Fruit fly (Drosophila melanogaster) whole organism, embryonic: ENCODE measurements around the gene CG12224.

ENCODE experiments used
- B-H2 ChIP-seq: fragments of 200-800 bp; sonication (Bioruptor generic); optimal IDR thresholded peaks from 2 replicates; lab custom pipeline; 2018; ENCODE audit warnings: missing biosample characterization, mild to moderate bottlenecking, missing genetic modification characterization
- CG10267 ChIP-seq: fragments of 200-800 bp; sonication (Bioruptor generic); optimal IDR thresholded peaks from 2 replicates; lab custom pipeline; 2018; ENCODE audit warnings: missing biosample characterization, mild to moderate bottlenecking, missing genetic modification characterization, moderate library complexity
- CG10565 ChIP-seq: fragments of 200-800 bp; sonication (Bioruptor generic); optimal IDR thresholded peaks from 3 replicates; lab custom pipeline; 2016; ENCODE audit warnings: missing biosample characterization, mild to moderate bottlenecking, missing genetic modification characterization
- CG10654 ChIP-seq: fragments of 200-800 bp; sonication (Bioruptor generic); optimal IDR thresholded peaks from 2 replicates; lab custom pipeline; 2016; ENCODE audit warnings: missing biosample characterization, missing genetic modification characterization
- CG10959 ChIP-seq: fragments of 200-800 bp; sonication (Bioruptor generic); IDR thresholded peaks from 2 replicates; pipeline ENCODE4 v1.3.6; 2022; ENCODE audit warnings: missing biosample characterization, missing genetic modification characterization
- CG11085 ChIP-seq: fragments of 200-800 bp; sonication (Bioruptor generic); IDR thresholded peaks from 2 replicates; pipeline ENCODE4 v1.3.6; 2022; ENCODE audit warnings: missing biosample characterization, missing genetic modification characterization
- CG11093 ChIP-seq: fragments of 200-800 bp; sonication (Bioruptor generic); IDR thresholded peaks from 3 replicates; pipeline ENCODE4 v1.3.6; 2022; ENCODE audit warnings: missing biosample characterization, missing genetic modification characterization
- CG12104 ChIP-seq: fragments of 200-800 bp; sonication (Bioruptor generic); optimal IDR thresholded peaks from 3 replicates; lab custom pipeline; 2016; ENCODE audit warnings: missing biosample characterization, missing genetic modification characterization
- CG12155 ChIP-seq: fragments of 200-800 bp; sonication (Bioruptor generic); optimal IDR thresholded peaks from 3 replicates; lab custom pipeline; 2016; ENCODE audit warnings: missing biosample characterization, missing genetic modification characterization
- CG1233 ChIP-seq: fragments of 200-800 bp; sonication (Bioruptor generic); optimal IDR thresholded peaks from 4 replicates; lab custom pipeline; 2018; ENCODE audit warnings: missing biosample characterization, mild to moderate bottlenecking, missing genetic modification characterization
- CG17361 ChIP-seq: fragments of 200-800 bp; sonication (Bioruptor generic); IDR thresholded peaks from 3 replicates; pipeline ENCODE4 v1.3.6; 2022; ENCODE audit warnings: missing biosample characterization, missing genetic modification characterization
- CG17568 ChIP-seq: fragments of 200-800 bp; sonication (Bioruptor generic); optimal IDR thresholded peaks from 2 replicates; lab custom pipeline; 2018; ENCODE audit warnings: missing biosample characterization, mild to moderate bottlenecking, missing genetic modification characterization, moderate library complexity
- CG17802 ChIP-seq: fragments of 200-800 bp; sonication (Bioruptor generic); optimal IDR thresholded peaks from 2 replicates; lab custom pipeline; 2018; ENCODE audit warnings: missing biosample characterization, mild to moderate bottlenecking, missing genetic modification characterization, moderate library complexity
- CG3407 ChIP-seq: fragments of 200-800 bp; sonication (Bioruptor generic); optimal IDR thresholded peaks from 2 replicates; lab custom pipeline; 2018; ENCODE audit warnings: missing biosample characterization, mild to moderate bottlenecking, missing genetic modification characterization
- CG34224 ChIP-seq: fragments of 200-800 bp; sonication (Bioruptor generic); IDR thresholded peaks from 3 replicates; pipeline ENCODE4 v1.3.6; 2022; ENCODE audit warnings: missing biosample characterization, missing genetic modification characterization; ENCODE audit not compliant: partially characterized antibody
- CG34376 ChIP-seq: fragments of 200-800 bp; sonication (Bioruptor generic); optimal IDR thresholded peaks from 2 replicates; lab custom pipeline; 2018; ENCODE audit warnings: missing biosample characterization, mild to moderate bottlenecking, missing genetic modification characterization
- CG3995 ChIP-seq: fragments of 200-800 bp; sonication (Bioruptor generic); optimal IDR thresholded peaks from 3 replicates; lab custom pipeline; 2016; ENCODE audit warnings: missing biosample characterization, missing genetic modification characterization
- CG4282 ChIP-seq: fragments of 200-800 bp; sonication (Bioruptor generic); optimal IDR thresholded peaks from 2 replicates; lab custom pipeline; 2016; ENCODE audit warnings: missing biosample characterization, missing genetic modification characterization
- CG4404 ChIP-seq: fragments of 200-800 bp; sonication (Bioruptor generic); IDR thresholded peaks from 2 replicates; pipeline ENCODE4 v1.3.6; 2022; ENCODE audit warnings: missing biosample characterization, missing genetic modification characterization
- CG6254 ChIP-seq: fragments of 200-800 bp; sonication (Bioruptor generic); optimal IDR thresholded peaks from 3 replicates; lab custom pipeline; 2017; ENCODE audit warnings: mild to moderate bottlenecking, missing biosample characterization, missing genetic modification reagents, missing genetic modification characterization
- CG6683 ChIP-seq: fragments of 200-800 bp; sonication (Bioruptor generic); optimal IDR thresholded peaks from 2 replicates; lab custom pipeline; 2017; ENCODE audit warnings: missing biosample characterization, mild to moderate bottlenecking, missing genetic modification characterization, missing genetic modification reagents
- CG7556 ChIP-seq: fragments of 200-800 bp; sonication (Bioruptor generic); optimal IDR thresholded peaks from 2 replicates; lab custom pipeline; 2017; ENCODE audit warnings: missing biosample characterization, mild to moderate bottlenecking, missing genetic modification characterization
- D19A ChIP-seq: fragments of 200-800 bp; optimal IDR thresholded peaks from 3 replicates; lab custom pipeline; 2019; ENCODE audit warnings: missing biosample characterization, mild to moderate bottlenecking, missing genetic modification characterization, moderate library complexity
- Dad ChIP-seq: fragments of 200-800 bp; sonication (Bioruptor generic); optimal IDR thresholded peaks from 3 replicates; lab custom pipeline; 2016; ENCODE audit warnings: missing biosample characterization, missing genetic modification characterization
- Elba2 ChIP-seq: fragments of 200-800 bp; sonication (Bioruptor generic); optimal IDR thresholded peaks from 3 replicates; lab custom pipeline; 2016; ENCODE audit warnings: missing biosample characterization, missing genetic modification characterization
- H2.0 ChIP-seq: fragments of 200-800 bp; sonication (Bioruptor generic); IDR thresholded peaks from 2 replicates; pipeline ENCODE4 v1.3.6; 2022; ENCODE audit warnings: missing biosample characterization, missing genetic modification characterization
- Oli ChIP-seq: fragments of 200-800 bp; sonication (Bioruptor generic); optimal IDR thresholded peaks from 2 replicates; lab custom pipeline; 2018; ENCODE audit warnings: missing biosample characterization, mild to moderate bottlenecking, missing genetic modification characterization, moderate library complexity
- Rx ChIP-seq: fragments of 200-800 bp; sonication (Bioruptor generic); IDR thresholded peaks from 2 replicates; pipeline ENCODE4 v1.3.6; 2022; ENCODE audit warnings: missing biosample characterization, missing genetic modification characterization
- Sox100B ChIP-seq: fragments of 200-800 bp; sonication (Bioruptor generic); optimal IDR thresholded peaks from 3 replicates; lab custom pipeline; 2018; ENCODE audit warnings: missing biosample characterization, mild to moderate bottlenecking, missing genetic modification characterization
- Trl ChIP-seq, 3 experiments: fragments of >200 bp in 2 of 3; fragments of 200-800 bp in 1 of 3; sonication (Bioruptor generic) in 1 of 3; optimal IDR thresholded peaks; 2 replicates in 1 of 3; 3 replicates in 2 of 3; lab custom pipeline; 2016 to 2017; ENCODE audit warnings: missing biosample characterization in 1 of 3, missing genetic modification characterization in 1 of 3
- ab ChIP-seq: fragments of 200-800 bp; sonication (Bioruptor generic); optimal IDR thresholded peaks from 2 replicates; lab custom pipeline; 2016; ENCODE audit warnings: missing biosample characterization, missing genetic modification characterization
- amos ChIP-seq: fragments of 200-800 bp; sonication (Bioruptor generic); IDR thresholded peaks from 2 replicates; pipeline ENCODE4 v1.3.6; 2022; ENCODE audit warnings: missing biosample characterization, missing genetic modification characterization; ENCODE audit not compliant: partially characterized antibody
- aop ChIP-seq: fragments of 200-800 bp; sonication (Bioruptor generic); IDR thresholded peaks from 2 replicates; pipeline ENCODE4 v1.3.6; 2022; ENCODE audit warnings: missing biosample characterization, missing genetic modification characterization
- bsh ChIP-seq, 2 experiments: fragments of 200-800 bp; sonication (Bioruptor generic); optimal IDR thresholded peaks; 2 replicates each; lab custom pipeline; 2017 to 2018; ENCODE audit warnings: mild to moderate bottlenecking in 2 of 2, missing biosample characterization in 2 of 2, missing genetic modification characterization in 2 of 2, moderate library complexity in 1 of 2
- chm ChIP-seq: fragments of 200-800 bp; sonication (Bioruptor generic); IDR thresholded peaks from 2 replicates; pipeline ENCODE4 v1.3.6; 2022; ENCODE audit warnings: missing biosample characterization, missing genetic modification characterization
- dimm ChIP-seq: fragments of 200-800 bp; sonication (Bioruptor generic); IDR thresholded peaks from 2 replicates; pipeline ENCODE4 v1.3.6; 2022; ENCODE audit warnings: missing biosample characterization, missing genetic modification characterization
- insv ChIP-seq, 2 experiments: fragments of 200-800 bp; sonication (Bioruptor generic); optimal IDR thresholded peaks; 3 replicates each; lab custom pipeline; 2016 to 2018; ENCODE audit warnings: missing biosample characterization in 2 of 2, missing genetic modification characterization in 2 of 2
- kay ChIP-seq: fragments of 200-800 bp; sonication (Bioruptor generic); optimal IDR thresholded peaks from 2 replicates; lab custom pipeline; 2016; ENCODE audit warnings: missing biosample characterization, missing genetic modification characterization
- lbe ChIP-seq: fragments of 200-800 bp; sonication (Bioruptor generic); optimal IDR thresholded peaks from 2 replicates; lab custom pipeline; 2016; ENCODE audit warnings: missing biosample characterization, mild to moderate bottlenecking, missing genetic modification characterization
- mirr ChIP-seq: fragments of 200-800 bp; sonication (Bioruptor generic); optimal IDR thresholded peaks from 3 replicates; lab custom pipeline; 2018; ENCODE audit warnings: missing biosample characterization, mild to moderate bottlenecking, missing genetic modification characterization
- psq ChIP-seq: fragments of 200-800 bp; sonication (Bioruptor generic); optimal IDR thresholded peaks from 2 replicates; lab custom pipeline; 2017; ENCODE audit warnings: missing biosample characterization, missing genetic modification characterization
- rib ChIP-seq: fragments of 200-800 bp; sonication (Bioruptor generic); IDR thresholded peaks from 2 replicates; pipeline ENCODE4 v1.3.6; 2022; ENCODE audit warnings: missing biosample characterization, missing genetic modification characterization
- scrt ChIP-seq: fragments of 200-800 bp; sonication (Bioruptor generic); optimal IDR thresholded peaks from 2 replicates; lab custom pipeline; 2018; ENCODE audit warnings: missing biosample characterization, mild to moderate bottlenecking, missing genetic modification characterization, moderate library complexity
- sens ChIP-seq: fragments of 200-800 bp; sonication (Bioruptor generic); peaks from one replicate; lab custom pipeline; 2016; ENCODE audit warnings: missing biosample characterization, missing genetic modification characterization
- slbo ChIP-seq: fragments of 200-800 bp; sonication (Bioruptor generic); IDR thresholded peaks from 2 replicates; pipeline ENCODE4 v1.3.6; 2022; ENCODE audit warnings: missing biosample characterization, missing genetic modification characterization
- slou ChIP-seq: fragments of 200-800 bp; sonication (Bioruptor generic); optimal IDR thresholded peaks from 3 replicates; lab custom pipeline; 2016; ENCODE audit warnings: missing biosample characterization, missing genetic modification characterization
- tap ChIP-seq: fragments of 200-800 bp; optimal IDR thresholded peaks from 3 replicates; lab custom pipeline; 2019; ENCODE audit warnings: missing biosample characterization, mild to moderate bottlenecking, missing genetic modification characterization, moderate library complexity
- tup ChIP-seq: fragments of 200-800 bp; sonication (Bioruptor generic); optimal IDR thresholded peaks from 2 replicates; lab custom pipeline; 2016; ENCODE audit warnings: missing biosample characterization, mild to moderate bottlenecking, missing genetic modification characterization, moderate library complexity
- twi ChIP-seq: fragments of 200-800 bp; optimal IDR thresholded peaks from 2 replicates; lab custom pipeline; 2019; ENCODE audit warnings: missing biosample characterization, mild to moderate bottlenecking, missing genetic modification characterization, moderate library complexity
- zfh1 ChIP-seq: fragments of 200-800 bp; sonication (Bioruptor generic); IDR thresholded peaks from 3 replicates; pipeline ENCODE4 v1.3.6; 2022; ENCODE audit warnings: missing biosample characterization, missing genetic modification characterization

The CG12224 gene

DNA sequence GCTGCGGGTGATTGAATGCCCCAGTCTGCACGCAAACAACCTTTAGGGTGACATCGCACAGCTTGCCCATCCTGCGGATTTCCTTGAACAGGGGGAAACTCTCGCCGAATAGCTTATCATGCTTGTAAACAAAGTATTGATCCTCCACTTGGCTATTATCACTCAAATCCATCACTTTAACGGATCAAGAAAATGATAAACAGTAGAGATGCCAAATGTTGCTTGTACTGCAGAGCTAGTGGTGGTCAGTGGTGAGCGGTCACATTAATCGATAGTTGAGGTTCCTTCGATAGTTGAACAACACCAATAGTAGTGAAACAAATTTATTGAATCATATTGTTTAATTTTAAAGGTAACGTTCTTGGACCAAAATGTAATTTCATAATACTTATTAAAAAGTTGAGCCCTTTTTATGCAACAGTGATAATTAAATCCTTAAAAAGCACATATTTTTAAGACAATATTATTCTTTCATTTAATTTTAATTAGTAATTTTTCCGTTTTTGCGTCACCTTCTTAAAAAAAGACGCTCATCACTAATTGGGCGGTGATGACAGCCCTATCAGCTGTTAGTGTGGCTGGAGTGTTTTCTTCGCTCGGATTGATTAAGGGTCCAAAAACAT lies 28.5 kb upstream of the CG12224 start, which contains the start of the genes KLHL18 and GCC185 (continued):
- TF ChIP-seq psq (peak; percentile 49), CG12104 (GFP tag; lab: Kevin White, UChicago) (peak; percentile 76), slou (GFP tag; lab: Kevin White, UChicago) (peak; percentile 65), CG11093 (GFP tag; lab: Robert Waterston, UW) (peak; percentile 66; the same call in 2 of the 3 replicates), sens (GFP tag; lab: Kevin White, UChicago) (peak; percentile 96), CG17568 (GFP tag; lab: Kevin White, UChicago) (no peak), slbo (peak; percentile 89), lbe (no peak), Dad (GFP tag; lab: Kevin White, UChicago) (no peak), CG6254 (GFP tag; lab: Kevin White, UChicago) (peak; percentile 2), CG11085 (peak; percentile 68), CG7556 (GFP tag; lab: Kevin White, UChicago) (no peak), CG1233 (peak; percentile 54), rib (GFP tag; lab: Robert Waterston, UW) (no peak), CG10959 (GFP tag; lab: Robert Waterston, UW) (peak; percentile 51; the same call in 1 of the 2 replicates), tup (GFP tag; lab: Kevin White, UChicago) (no peak), scrt (peak; percentile 52), CG10267 (tag; lab: Kevin White, UChicago) (peak; percentile 80), CG4404 (peak; percentile 90), chm (GFP tag; lab: Robert Waterston, UW) (no peak), CG34376 (GFP tag; lab: Kevin White, UChicago) (no peak), Trl (optimal IDR thresholded peaks at IDR 0.05; lab: Kevin White, UChicago) (no peak), Trl (GFP tag; optimal IDR thresholded peaks at IDR 0.05; lab: Kevin White, UChicago) (peak; percentile 39), twi (tag; lab: Kevin White, UChicago) (peak; percentile 69), CG4282 (GFP tag; lab: Kevin White, UChicago) (peak; percentile 22), mirr (no peak), zfh1 (GFP tag; lab: Robert Waterston, UW) (peak; percentile 56; the same call in 1 of the 3 replicates), CG3995 (peak; percentile 74), CG34224 (GFP tag; lab: Robert Waterston, UW) (peak; percentile 62; the same call in 1 of the 3 replicates), CG6683 (GFP tag; lab: Kevin White, UChicago) (peak; percentile 27), D19A (tag; lab: Kevin White, UChicago) (peak; percentile 61), amos (GFP tag; lab: Robert Waterston, UW) (peak; percentile 78), Sox100B (no peak), CG17802 (tag; lab: Kevin White, UChicago) (peak; percentile 27), dimm (GFP tag; lab: Robert Waterston, UW) (no peak), CG12155 (GFP tag; lab: Kevin White, UChicago) (peak; percentile 83), Elba2 (GFP tag; lab: Kevin White, UChicago) (peak; percentile 95), CG3407 (GFP tag; lab: Kevin White, UChicago) (no peak), tap (tag; lab: Kevin White, UChicago) (no peak), aop (GFP tag; lab: Robert Waterston, UW) (no peak), kay (GFP tag; lab: Kevin White, UChicago) (peak; percentile 65), CG10565 (GFP tag; lab: Kevin White, UChicago) (no peak), insv (GFP tag; optimal IDR thresholded peaks at IDR 0.05; lab: Kevin White, UChicago) (peak in 1 of 2 experiments; percentile 85), bsh (GFP tag; optimal IDR thresholded peaks at IDR 0.05; lab: Kevin White, UChicago) (peak in 1 of 2 experiments; percentile 61), Rx (GFP tag; lab: Robert Waterston, UW) (peak; percentile 35; the same call in 1 of the 2 replicates), H2.0 (GFP tag; lab: Robert Waterston, UW) (peak; percentile 46; the same call in 1 of the 2 replicates), Oli (peak; percentile 63), ab (no peak), CG10654 (GFP tag; lab: Kevin White, UChicago) (peak; percentile 79), CG17361 (GFP tag; lab: Robert Waterston, UW) (peak; percentile 92), B-H2 (peak; percentile 74)
